Fruit fly (Drosophila melanogaster) whole organism, embryonic: ENCODE results near the gene eIF3l.

Experiments
- Asciz ChIP-seq: fragments of 200-800 bp; sonication (Bioruptor generic); optimal IDR thresholded peaks from 2 replicates; lab custom pipeline; 2017; ENCODE audit warnings: missing biosample characterization, mild to moderate bottlenecking, missing genetic modification characterization, missing genetic modification reagents
- Atf-2 ChIP-seq: fragments of 200-800 bp; sonication (Bioruptor generic); optimal IDR thresholded peaks from 2 replicates; lab custom pipeline; 2016; ENCODE audit warnings: missing biosample characterization, missing genetic modification characterization
- Atf3 ChIP-seq: fragments of 200-800 bp; sonication (Bioruptor generic); optimal IDR thresholded peaks from 3 replicates; lab custom pipeline; 2016; ENCODE audit warnings: missing biosample characterization, missing genetic modification characterization
- B-H2 ChIP-seq: fragments of 200-800 bp; sonication (Bioruptor generic); optimal IDR thresholded peaks from 2 replicates; lab custom pipeline; 2018; ENCODE audit warnings: missing biosample characterization, mild to moderate bottlenecking, missing genetic modification characterization
- Blimp-1 ChIP-seq: fragments of 200-800 bp; sonication (Bioruptor generic); optimal IDR thresholded peaks from 3 replicates; lab custom pipeline; 2018; ENCODE audit warnings: missing biosample characterization, missing genetic modification characterization, mild to moderate bottlenecking, moderate library complexity, missing genetic modification reagents
- CG10209 ChIP-seq: fragments of 200-800 bp; sonication (Bioruptor generic); optimal IDR thresholded peaks from 3 replicates; lab custom pipeline; 2017; ENCODE audit warnings: missing biosample characterization, mild to moderate bottlenecking, missing genetic modification characterization, missing genetic modification reagents
- CG10654 ChIP-seq: fragments of 200-800 bp; sonication (Bioruptor generic); optimal IDR thresholded peaks from 2 replicates; lab custom pipeline; 2016; ENCODE audit warnings: missing biosample characterization, missing genetic modification characterization
- CG11695 ChIP-seq: fragments of 200-800 bp; sonication (Bioruptor generic); IDR thresholded peaks from 3 replicates; pipeline ENCODE4 v1.3.6; 2022; ENCODE audit warnings: missing biosample characterization, missing genetic modification characterization
- CG12071 ChIP-seq: fragments of 200-800 bp; sonication (Bioruptor generic); optimal IDR thresholded peaks from 3 replicates; lab custom pipeline; 2018; ENCODE audit warnings: missing biosample characterization, mild to moderate bottlenecking, missing genetic modification characterization
- CG12299 ChIP-seq: fragments of 200-800 bp; sonication (Bioruptor generic); optimal IDR thresholded peaks from 2 replicates; lab custom pipeline; 2018; ENCODE audit warnings: missing biosample characterization, mild to moderate bottlenecking, missing genetic modification characterization
- CG12744 ChIP-seq: fragments of 200-800 bp; sonication (Bioruptor generic); optimal IDR thresholded peaks from 2 replicates; lab custom pipeline; 2016; ENCODE audit warnings: missing biosample characterization, missing genetic modification characterization
- CG14014 ChIP-seq: fragments of 200-800 bp; sonication (Bioruptor generic); IDR thresholded peaks from 2 replicates; pipeline ENCODE4 v1.3.6; 2022; ENCODE audit warnings: missing biosample characterization, missing genetic modification characterization
- CG14667 ChIP-seq: fragments of 200-800 bp; sonication (Bioruptor generic); IDR thresholded peaks from 2 replicates; pipeline ENCODE4 v1.3.6; 2022; ENCODE audit warnings: missing biosample characterization, missing genetic modification characterization
- CG15011 ChIP-seq: fragments of 200-800 bp; sonication (Bioruptor generic); optimal IDR thresholded peaks from 3 replicates; lab custom pipeline; 2018; ENCODE audit warnings: missing biosample characterization, mild to moderate bottlenecking, missing genetic modification characterization
- CG15514 ChIP-seq: fragments of 200-800 bp; sonication (Bioruptor generic); optimal IDR thresholded peaks from 3 replicates; lab custom pipeline; 2017; ENCODE audit warnings: missing biosample characterization, missing genetic modification characterization, mild to moderate bottlenecking, moderate library complexity, missing genetic modification reagents
- CG5953 ChIP-seq: fragments of 200-800 bp; sonication (Bioruptor generic); IDR thresholded peaks from 2 replicates; pipeline ENCODE4 v1.3.6; 2022; ENCODE audit warnings: missing biosample characterization, missing genetic modification characterization
- CG6791 ChIP-seq: fragments of 200-800 bp; sonication (Bioruptor generic); IDR thresholded peaks from 3 replicates; pipeline ENCODE4 v1.3.6; 2022; ENCODE audit warnings: missing biosample characterization, missing genetic modification characterization; ENCODE audit not compliant: partially characterized antibody
- CG9876 ChIP-seq: fragments of 200-800 bp; sonication (Bioruptor generic); optimal IDR thresholded peaks from 2 replicates; lab custom pipeline; 2016; ENCODE audit warnings: missing biosample characterization, missing genetic modification characterization
- Deaf1 ChIP-seq: fragments of 200-800 bp; optimal IDR thresholded peaks from 3 replicates; lab custom pipeline; 2019; ENCODE audit warnings: missing biosample characterization, mild to moderate bottlenecking, missing genetic modification characterization, moderate library complexity
- Doc3 ChIP-seq: fragments of 200-800 bp; sonication (Bioruptor generic); IDR thresholded peaks from 3 replicates; pipeline ENCODE4 v1.3.6; 2022; ENCODE audit warnings: missing biosample characterization, missing genetic modification characterization; ENCODE audit not compliant: partially characterized antibody
- H15 ChIP-seq: fragments of 200-800 bp; sonication (Bioruptor generic); IDR thresholded peaks from 3 replicates; pipeline ENCODE4 v1.3.6; 2022; ENCODE audit warnings: missing biosample characterization, missing genetic modification characterization
- HLH54F ChIP-seq: fragments of 200-800 bp; sonication (Bioruptor generic); optimal IDR thresholded peaks from 3 replicates; lab custom pipeline; 2016; ENCODE audit warnings: missing biosample characterization, missing genetic modification characterization
- MESR4 ChIP-seq: fragments of 200-800 bp; sonication (Bioruptor generic); optimal IDR thresholded peaks from 2 replicates; lab custom pipeline; 2018; ENCODE audit warnings: missing biosample characterization, mild to moderate bottlenecking, missing genetic modification characterization, moderate library complexity
- Mes4 ChIP-seq: fragments of 200-800 bp; sonication (Bioruptor generic); optimal IDR thresholded peaks from 2 replicates; lab custom pipeline; 2016; ENCODE audit warnings: missing biosample characterization, missing genetic modification characterization
- Myb ChIP-seq: fragments of 200-800 bp; sonication (Bioruptor generic); optimal IDR thresholded peaks from 2 replicates; lab custom pipeline; 2016; ENCODE audit warnings: missing biosample characterization, missing genetic modification characterization
- Neu2 ChIP-seq: fragments of 200-800 bp; sonication (Bioruptor generic); optimal IDR thresholded peaks from 3 replicates; lab custom pipeline; 2016; ENCODE audit warnings: missing biosample characterization, missing genetic modification characterization, borderline replicate concordance
- Nf-YA ChIP-seq: fragments of 200-800 bp; sonication (Bioruptor generic); IDR thresholded peaks from 2 replicates; pipeline ENCODE4 v1.3.6; 2022; ENCODE audit warnings: missing biosample characterization, missing genetic modification characterization
- NfI ChIP-seq: fragments of 200-800 bp; sonication (Bioruptor generic); optimal IDR thresholded peaks from 3 replicates; lab custom pipeline; 2018; ENCODE audit warnings: missing biosample characterization, mild to moderate bottlenecking, missing genetic modification characterization, moderate library complexity
- Rfx ChIP-seq: fragments of 200-800 bp; sonication (Bioruptor generic); IDR thresholded peaks from 2 replicates; pipeline ENCODE4 v1.3.6; 2022; ENCODE audit warnings: missing biosample characterization, missing genetic modification characterization
- Sry-β ChIP-seq: fragments of 200-800 bp; sonication (Bioruptor generic); optimal IDR thresholded peaks from 2 replicates; lab custom pipeline; 2018; ENCODE audit warnings: missing biosample characterization, mild to moderate bottlenecking, missing genetic modification characterization, moderate library complexity
- TFAM ChIP-seq: fragments of 200-800 bp; sonication (Bioruptor generic); optimal IDR thresholded peaks from 2 replicates; lab custom pipeline; 2017; ENCODE audit warnings: missing biosample characterization, missing genetic modification characterization, inconsistent platforms
- Tbp ChIP-seq: fragments of >200 bp; optimal IDR thresholded peaks from 2 replicates; lab custom pipeline; 2018; ENCODE audit warnings: missing biosample characterization, missing genetic modification characterization
- Xbp1 ChIP-seq: fragments of 200-800 bp; sonication (Bioruptor generic); optimal IDR thresholded peaks from 3 replicates; lab custom pipeline; 2016; ENCODE audit warnings: missing biosample characterization, mild to moderate bottlenecking, missing genetic modification characterization
- croc ChIP-seq: fragments of 200-800 bp; sonication (Bioruptor generic); conservative IDR thresholded peaks from 3 replicates; pipeline ENCODE4 v1.3.6; 2022; ENCODE audit warnings: missing biosample characterization, missing genetic modification characterization
- cwo ChIP-seq: fragments of 200-800 bp; sonication (Bioruptor generic); optimal IDR thresholded peaks from 3 replicates; lab custom pipeline; 2017; ENCODE audit warnings: missing biosample characterization, missing genetic modification characterization, mild to moderate bottlenecking, moderate library complexity, missing genetic modification reagents
- dmrt99B ChIP-seq: fragments of 200-800 bp; sonication (Bioruptor generic); optimal IDR thresholded peaks from 2 replicates; lab custom pipeline; 2018; ENCODE audit warnings: missing biosample characterization, mild to moderate bottlenecking, missing genetic modification characterization, moderate library complexity
- dpn ChIP-seq, 2 experiments: fragments of 200-800 bp; sonication (Bioruptor generic); optimal IDR thresholded peaks; 3 replicates each; lab custom pipeline; 2016; ENCODE audit warnings: missing biosample characterization in 2 of 2, missing genetic modification characterization in 2 of 2
- grau ChIP-seq: fragments of 200-800 bp; optimal IDR thresholded peaks from 3 replicates; lab custom pipeline; 2019; ENCODE audit warnings: missing biosample characterization, mild to moderate bottlenecking, missing genetic modification characterization, moderate library complexity
- grn ChIP-seq: fragments of 200-800 bp; sonication (Bioruptor generic); optimal IDR thresholded peaks from 3 replicates; lab custom pipeline; 2017; ENCODE audit warnings: missing biosample characterization, missing genetic modification characterization
- gro ChIP-seq: fragments of 200-800 bp; sonication (Bioruptor generic); optimal IDR thresholded peaks from 2 replicates; lab custom pipeline; 2016; ENCODE audit warnings: missing biosample characterization, missing genetic modification characterization
- jigr1 ChIP-seq: fragments of 200-800 bp; sonication (Bioruptor generic); IDR thresholded peaks from 3 replicates; pipeline ENCODE4 v1.3.6; 2022; ENCODE audit warnings: missing biosample characterization, missing genetic modification characterization
- pros ChIP-seq: fragments of 200-800 bp; sonication (Bioruptor generic); optimal IDR thresholded peaks from 3 replicates; lab custom pipeline; 2019; ENCODE audit warnings: missing biosample characterization, mild to moderate bottlenecking, missing genetic modification characterization, moderate library complexity
- repo ChIP-seq: fragments of 200-800 bp; sonication (Bioruptor generic); optimal IDR thresholded peaks from 2 replicates; lab custom pipeline; 2016; ENCODE audit warnings: missing biosample characterization, missing genetic modification characterization
- sug ChIP-seq: fragments of 200-800 bp; optimal IDR thresholded peaks from 2 replicates; lab custom pipeline; 2019; ENCODE audit warnings: missing biosample characterization, mild to moderate bottlenecking, missing genetic modification characterization, moderate library complexity
- tna ChIP-seq: fragments of 200-800 bp; sonication (Bioruptor generic); IDR thresholded peaks from 2 replicates; pipeline ENCODE4 v1.3.6; 2022; ENCODE audit warnings: missing biosample characterization, missing genetic modification characterization; ENCODE audit not compliant: partially characterized antibody
- ttk ChIP-seq: fragments of 200-800 bp; sonication (Bioruptor generic); IDR thresholded peaks from 2 replicates; pipeline ENCODE4 v2.1.2; 2022; ENCODE audit warnings: missing biosample characterization, missing genetic modification characterization
- twi ChIP-seq: fragments of 200-800 bp; optimal IDR thresholded peaks from 2 replicates; lab custom pipeline; 2019; ENCODE audit warnings: missing biosample characterization, mild to moderate bottlenecking, missing genetic modification characterization, moderate library complexity
- tx ChIP-seq: fragments of 200-800 bp; sonication (Bioruptor generic); optimal IDR thresholded peaks from 2 replicates; lab custom pipeline; 2016; ENCODE audit warnings: missing biosample characterization, missing genetic modification characterization

eIF3l gene

dm6 chr3L:12111081-12111958 lies 34.6 kb downstream of the eIF3l start (continued):
- TF ChIP-seq Deaf1 (tag; lab: Kevin White, UChicago) = peak; percentile 70
- TF ChIP-seq Tbp (GFP tag; lab: Kevin White, UChicago) = no peak
- TF ChIP-seq Atf-2 (GFP tag; lab: Kevin White, UChicago) = no peak
- no peak for TF ChIP-seq Doc3 (GFP tag; lab: Robert Waterston, UW)
- TF ChIP-seq dmrt99B (tag; lab: Kevin White, UChicago) = peak; percentile 89
- no peak for TF ChIP-seq Mes4
- TF ChIP-seq CG12744 = no peak
- peak; percentile 68; the same call in 1 of the 2 replicates for TF ChIP-seq Rfx (GFP tag; lab: Robert Waterston, UW)
- TF ChIP-seq CG15011 (GFP tag; lab: Kevin White, UChicago) = no peak
- peak; percentile 52 for TF ChIP-seq CG12299
- TF ChIP-seq twi (tag; lab: Kevin White, UChicago) = peak; percentile 88
- TF ChIP-seq CG14014 (GFP tag; lab: Robert Waterston, UW) = peak; percentile 68
- TF ChIP-seq CG10654 = peak; percentile 60
- 0 out of 3 replicates have a peak, but pooled peaks have one; percentile 46 for TF ChIP-seq H15 (GFP tag; lab: Robert Waterston, UW)
- TF ChIP-seq CG5953 = no peak
- no peak for TF ChIP-seq TFAM (GFP tag; lab: Kevin White, UChicago)
- TF ChIP-seq CG6791 (GFP tag; lab: Robert Waterston, UW) = no peak
- peak; percentile 64 for TF ChIP-seq grn (GFP tag; lab: Kevin White, UChicago)
- peak in 1 of 2 experiments; percentile 68 for TF ChIP-seq dpn (GFP tag; optimal IDR thresholded peaks at IDR 0.05; lab: Kevin White, UChicago)
- no peak for TF ChIP-seq Atf3 (GFP tag; lab: Kevin White, UChicago)
- TF ChIP-seq B-H2 = no peak
- TF ChIP-seq MESR4 (GFP tag; lab: Kevin White, UChicago) = no peak
- no peak for TF ChIP-seq HLH54F (GFP tag; lab: Kevin White, UChicago)
- TF ChIP-seq CG12071 = no peak
- no peak for TF ChIP-seq tx
- TF ChIP-seq Neu2 = no peak
- no peak for TF ChIP-seq Nf-YA (GFP tag; lab: Robert Waterston, UW)
- TF ChIP-seq ttk (GFP tag; lab: Robert Waterston, UW) = peak; percentile 65
- TF ChIP-seq repo = no peak
- no peak for TF ChIP-seq Myb (GFP tag; lab: Kevin White, UChicago)
- TF ChIP-seq sug = peak; percentile 58
- TF ChIP-seq Blimp-1 (GFP tag; lab: Kevin White, UChicago) = peak; percentile 93
- TF ChIP-seq cwo (GFP tag; lab: Kevin White, UChicago) = peak; percentile 77
- TF ChIP-seq CG14667 (GFP tag; lab: Robert Waterston, UW) = peak; percentile 58; the same call in 1 of the 2 replicates
- peak; percentile 83 for TF ChIP-seq Asciz (GFP tag; lab: Kevin White, UChicago)
- peak; percentile 64 for TF ChIP-seq NfI
- TF ChIP-seq grau = peak; percentile 92
- no peak for TF ChIP-seq Sry-β (GFP tag; lab: Kevin White, UChicago)
- TF ChIP-seq Xbp1 (GFP tag; lab: Kevin White, UChicago) = peak; percentile 76
- peak; percentile 87 for TF ChIP-seq CG11695
- TF ChIP-seq pros (GFP tag; lab: Kevin White, UChicago) = no peak
- TF ChIP-seq CG10209 = peak; percentile 83
- peak; percentile 26 for TF ChIP-seq CG15514 (GFP tag; lab: Kevin White, UChicago)
- no peak for TF ChIP-seq CG9876
- no peak; the same call in 2 of the 3 replicates for TF ChIP-seq jigr1 (GFP tag; lab: Robert Waterston, UW)
- TF ChIP-seq tna (GFP tag; lab: Robert Waterston, UW) = no peak
- TF ChIP-seq gro (GFP tag; lab: Kevin White, UChicago) = no peak
- TF ChIP-seq croc (GFP tag; lab: Robert Waterston, UW) = peak; percentile 76
